Fruit fly (Drosophila melanogaster) whole organism, larva: Measurements from ENCODE around the gene MED18.
A peak's percentile ranks its signal among the peaks of the same experiment; 100 is the strongest.

Source experiments
- noc ChIP-seq: fragments of 200-800 bp; sonication (Bioruptor generic); optimal IDR thresholded peaks from 3 replicates; lab custom pipeline; 2019; ENCODE audit warnings: missing biosample characterization, mild to moderate bottlenecking, missing genetic modification characterization, moderate library complexity

The MED18 gene

DNA sequence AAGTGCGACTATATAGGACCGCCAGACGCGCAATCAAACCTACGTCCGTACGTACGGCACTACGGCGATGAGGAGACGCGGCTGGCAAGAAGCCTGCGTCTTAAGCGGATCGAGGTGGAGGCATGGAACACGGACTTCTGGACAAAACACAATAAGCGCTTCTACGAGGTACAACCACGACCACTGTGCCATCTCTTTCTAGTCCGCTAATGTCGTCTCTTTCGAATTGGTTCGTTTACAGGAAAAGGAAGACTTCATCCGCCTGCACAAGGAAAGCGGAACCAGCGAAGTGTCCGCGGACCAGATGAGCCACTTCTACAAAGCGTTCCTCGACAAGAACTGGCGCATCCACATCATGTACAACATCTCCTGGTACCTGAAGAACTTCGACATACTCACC, 15.1 kb downstream of the MED18 start:
- no peak for TF ChIP-seq noc (tag; lab: Kevin White, UChicago)

- TF ChIP-seq noc (tag; lab: Kevin White, UChicago) = no peak
Observed at dm6 chrX:1889926-1890325, 24.2 kb downstream of the MED18 start, which contains the start of the genes trr and mRpL16. trr (minus strand) TSS chrX:1889950. mRpL16 (plus strand) TSS chrX:1890256.

DNA sequence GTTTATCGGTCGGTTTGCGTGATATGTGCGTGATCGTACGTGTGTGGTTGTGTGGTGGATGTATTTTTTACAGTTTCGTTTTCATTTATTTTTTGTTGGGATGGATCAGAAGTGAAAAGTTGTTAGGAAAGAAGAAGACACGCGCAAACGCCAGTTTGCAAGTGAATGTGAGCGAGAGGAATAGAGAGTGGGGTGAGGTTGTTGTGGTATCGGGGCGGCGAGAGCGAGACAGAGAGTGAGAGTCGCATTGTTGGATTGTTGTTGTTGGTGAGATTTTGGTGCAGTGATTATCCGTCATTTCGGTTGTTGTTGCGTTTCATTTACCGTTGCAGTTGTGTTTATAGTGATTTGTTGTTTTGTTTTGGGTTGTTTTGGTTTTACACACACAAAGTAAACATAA, 27.8 kb downstream of the MED18 start:
- TF ChIP-seq noc (tag; lab: Kevin White, UChicago) = no peak

- TF ChIP-seq noc (tag; lab: Kevin White, UChicago) = no peak
Observed at dm6 chrX:1897384-1897783, 31.7 kb downstream of the MED18 start.

DNA sequence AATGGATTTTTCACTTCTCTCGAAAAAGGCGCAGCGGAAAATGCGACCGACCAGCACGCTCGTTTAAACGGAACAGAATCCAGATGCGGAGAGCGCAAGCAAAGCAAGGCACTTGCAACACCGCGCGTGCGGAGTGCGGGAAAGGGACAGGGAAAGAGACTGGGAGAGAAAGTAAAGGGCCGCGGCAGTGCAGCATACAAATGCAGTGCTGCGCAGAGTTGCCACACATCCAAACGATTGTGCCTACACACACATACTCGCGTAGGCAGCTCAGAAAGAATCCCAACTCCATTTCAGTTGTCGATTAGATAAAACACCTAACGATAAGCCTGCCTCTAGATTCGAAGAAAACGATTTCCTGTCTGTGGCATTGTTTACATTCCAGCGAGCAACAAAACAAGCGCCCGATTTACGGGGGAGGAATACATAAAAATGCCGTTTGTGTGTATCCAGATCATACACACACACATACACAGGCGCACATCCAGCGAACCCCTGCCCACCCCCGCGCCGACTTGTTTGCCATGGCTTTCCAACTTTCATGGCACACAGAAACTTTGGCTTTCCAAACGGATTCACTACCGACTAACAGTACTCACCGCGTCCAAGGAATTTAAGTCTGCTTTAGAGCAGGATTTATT, 33.9 kb downstream of the MED18 start:
- no peak for TF ChIP-seq noc (tag; lab: Kevin White, UChicago)

DNA sequence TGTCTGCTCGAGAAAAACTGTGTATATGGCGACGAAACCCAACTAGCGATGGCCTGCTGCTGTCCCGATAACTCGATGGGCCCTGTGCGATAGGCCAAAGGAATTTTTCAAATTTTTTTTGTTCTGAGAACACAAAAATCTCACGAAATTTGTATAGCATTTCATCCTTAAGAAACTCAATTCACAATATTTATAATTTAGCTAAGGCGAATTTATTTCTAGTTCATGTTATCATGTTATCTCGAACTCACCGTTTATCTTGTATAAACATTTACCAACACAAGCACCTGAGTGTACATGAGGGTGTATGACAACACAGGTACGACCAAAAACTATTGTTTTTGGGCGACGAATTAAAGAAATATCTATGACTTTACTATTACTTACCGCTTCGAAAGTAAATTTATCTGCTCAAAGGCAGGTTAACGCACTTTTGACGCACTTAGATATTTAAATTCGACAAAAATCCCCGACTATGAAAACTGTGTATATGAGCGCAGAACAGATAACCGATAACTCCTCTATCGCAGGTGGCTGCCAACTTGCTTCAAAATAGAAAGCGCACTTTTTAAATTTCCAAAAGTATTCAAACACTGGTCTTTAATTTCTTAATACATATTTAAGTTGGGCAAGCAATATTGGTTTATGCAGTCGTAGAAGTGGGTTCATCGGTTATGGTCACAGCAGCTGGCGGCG, 34.6 kb downstream of the MED18 start, which contains the start of gene arm:
Gene arm, minus strand, starts transcription at position 524 of the 696 bp plus-strand sequence.
- TF ChIP-seq noc (tag; lab: Kevin White, UChicago) = peak; percentile 26

dm6 chrX:1901605-1902136, 36.0 kb downstream of the MED18 start, which contains the start of gene Ldaf1:
Ldaf1 (minus strand) TSS chrX:1901911.
- no peak for TF ChIP-seq noc (tag; lab: Kevin White, UChicago)

- no peak for TF ChIP-seq noc (tag; lab: Kevin White, UChicago)
Observed at dm6 chrX:1903077-1903476, 37.4 kb downstream of the MED18 start, which contains the start of gene CG32801. CG32801 (minus strand) TSS chrX:1903177.

- TF ChIP-seq noc (tag; lab: Kevin White, UChicago) = no peak
Observed at dm6 chrX:1903968-1904367, 38.3 kb downstream of the MED18 start.

dm6 chrX:1907727-1908264, 42.1 kb downstream of the MED18 start, which contains the start of gene mip130:
mip130 (plus strand) TSS chrX:1908239.
- peak; percentile 71 for TF ChIP-seq noc (tag; lab: Kevin White, UChicago)

DNA sequence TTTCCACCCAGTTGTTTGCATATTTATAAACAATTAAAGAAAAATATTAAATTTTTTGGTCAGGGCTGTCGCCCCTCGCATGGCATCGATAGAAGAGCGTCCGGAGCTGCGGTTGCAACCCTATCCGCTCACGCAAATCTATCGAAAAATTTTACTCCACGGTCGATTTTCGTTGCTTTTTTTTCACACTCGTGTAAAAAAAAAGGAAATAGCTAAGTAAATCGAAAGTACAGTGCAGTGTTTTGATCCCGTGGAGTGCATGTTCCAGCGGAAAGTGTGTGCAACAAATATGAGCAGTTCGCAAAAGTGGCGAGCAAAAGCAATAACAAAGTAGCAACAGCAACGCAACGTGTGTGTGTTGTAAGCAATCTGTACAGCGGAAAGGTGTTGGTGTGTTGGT, 43.0 kb downstream of the MED18 start, which contains the start of the genes Edem1 and Rbcn-3B:
Gene Edem1, minus strand, starts transcription at position 71 of the 400 bp plus-strand sequence.
Gene Rbcn-3B, plus strand, starts transcription at position 164 of the 400 bp plus-strand sequence.
- TF ChIP-seq noc (tag; lab: Kevin White, UChicago) = no peak

DNA sequence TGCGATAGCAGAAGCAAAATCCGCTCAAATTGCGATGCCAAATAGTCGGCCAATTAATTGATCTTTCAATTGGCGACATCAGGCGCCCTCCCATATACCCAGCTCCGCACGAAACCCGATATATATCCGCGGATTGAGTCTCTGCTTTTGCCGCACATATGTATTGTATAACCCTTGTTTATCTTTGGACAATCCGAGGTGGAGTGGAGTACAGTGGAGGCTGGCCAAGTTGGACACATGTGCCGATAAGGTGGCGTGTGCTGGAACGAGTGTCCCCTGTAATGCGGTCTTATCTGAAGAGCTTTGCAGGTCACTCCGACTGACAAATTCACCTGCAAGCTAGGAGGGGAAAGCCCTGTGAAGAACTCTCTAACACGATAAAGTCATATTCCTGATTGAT, 43.8 kb downstream of the MED18 start:
- TF ChIP-seq noc (tag; lab: Kevin White, UChicago) = no peak
